Worm (Caenorhabditis elegans): Measurements from ENCODE around the gene pals-23.
A peak's percentile ranks its signal among the peaks of the same experiment; 100 is the strongest.

Gene pals-23

ce11 chrIII:94759-95330 is 29.7 kb upstream of the pals-23 start, which contains the start of gene pat-4:
pat-4 (minus strand) TSS chrIII:94809.
- TF ChIP-seq ceh-30 (tag; optimal IDR thresholded peaks at IDR 0.05) (no peak), hlh-6 (tag; optimal IDR thresholded peaks at IDR 0.05) (peak; percentile 55), nhr-232 (tag; optimal IDR thresholded peaks at IDR 0.05) (no peak), ceh-19 (GFP tag; optimal IDR thresholded peaks at IDR 0.05) (peak; percentile 53), ref-2 (tag; optimal IDR thresholded peaks at IDR 0.05) (peak; percentile 45), ceh-34 (tag; optimal IDR thresholded peaks at IDR 0.05) (peak; percentile 59), Y22D7AL.16 (tag; optimal IDR thresholded peaks at IDR 0.05) (no peak), nfya-1 (tag; optimal IDR thresholded peaks at IDR 0.05) (peak; percentile 24), unc-55 (GFP tag; optimal IDR thresholded peaks at IDR 0.05) (no peak), tbx-2 (tag; optimal IDR thresholded peaks at IDR 0.05) (peak; percentile 51), ztf-16 (tag; optimal IDR thresholded peaks at IDR 0.05) (no peak), rnt-1 (tag; optimal IDR thresholded peaks at IDR 0.05) (peak; percentile 3), unc-3 (GFP tag; conservative IDR thresholded peaks at IDR 0.05) (no peak), unc-3 (tag; optimal IDR thresholded peaks at IDR 0.05) (no peak), sox-2 (GFP tag; IDR thresholded peaks at IDR 0.05) (peak; percentile 48), ceh-2 (tag; optimal IDR thresholded peaks at IDR 0.05) (peak; percentile 16)

ce11 chrIII:96196-96595 is 28.4 kb upstream of the pals-23 start:
- TF ChIP-seq ceh-34 (tag; optimal IDR thresholded peaks at IDR 0.05) (peak; percentile 60), elt-2 (tag; optimal IDR thresholded peaks at IDR 0.05) (no peak), F13H6.1 (tag; optimal IDR thresholded peaks at IDR 0.05) (no peak), C08G9.2 (tag; optimal IDR thresholded peaks at IDR 0.05) (peak; percentile 38), ceh-2 (tag; optimal IDR thresholded peaks at IDR 0.05) (peak; percentile 15), sox-4 (tag; optimal IDR thresholded peaks at IDR 0.05) (no peak), K09A11.1 (tag; optimal IDR thresholded peaks at IDR 0.05; ENCODE audit: insufficient read depth) (no peak), sdc-2 (tag; optimal IDR thresholded peaks at IDR 0.05) (no peak), ttx-3 (tag; optimal IDR thresholded peaks at IDR 0.05) (no peak), ceh-19 (GFP tag; optimal IDR thresholded peaks at IDR 0.05) (no peak), pat-9 (tag; optimal IDR thresholded peaks at IDR 0.05) (peak; percentile 59), rnt-1 (tag; optimal IDR thresholded peaks at IDR 0.05) (no peak), hlh-8 (tag; optimal IDR thresholded peaks at IDR 0.05) (no peak), nhr-232 (tag; optimal IDR thresholded peaks at IDR 0.05) (no peak), ceh-31 (tag; optimal IDR thresholded peaks at IDR 0.05) (peak; percentile 15), zip-5 (tag; optimal IDR thresholded peaks at IDR 0.05) (no peak), dve-1 (tag; optimal IDR thresholded peaks at IDR 0.05) (peak; percentile 56), T23F11.4 (GFP tag; optimal IDR thresholded peaks at IDR 0.05) (no peak), mec-3 (tag; optimal IDR thresholded peaks at IDR 0.05; ENCODE audit: borderline replicate concordance) (no peak), pros-1 (tag; optimal IDR thresholded peaks at IDR 0.05) (no peak), ceh-18 (tag; optimal IDR thresholded peaks at IDR 0.05) (peak; percentile 58), ets-4 (tag; optimal IDR thresholded peaks at IDR 0.05) (no peak), npax-4 (tag; optimal IDR thresholded peaks at IDR 0.05) (no peak), odd-2 (tag; optimal IDR thresholded peaks at IDR 0.05) (no peak), nfya-1 (tag; optimal IDR thresholded peaks at IDR 0.05) (peak; percentile 30), lim-6 (tag; optimal IDR thresholded peaks at IDR 0.05) (no peak), hlh-15 (tag; optimal IDR thresholded peaks at IDR 0.05) (no peak), dmd-4 (tag; optimal IDR thresholded peaks at IDR 0.05; ENCODE audit: borderline replicate concordance) (no peak), eyg-1 (tag; optimal IDR thresholded peaks at IDR 0.05) (no peak), nhr-11 (tag; optimal IDR thresholded peaks at IDR 0.05) (no peak), pha-2 (tag; optimal IDR thresholded peaks at IDR 0.05) (no peak), ceh-6 (GFP tag; optimal IDR thresholded peaks at IDR 0.05) (no peak), ceh-48 (tag; optimal IDR thresholded peaks at IDR 0.05) (no peak), ceh-30 (tag; optimal IDR thresholded peaks at IDR 0.05) (peak; percentile 21), fkh-10 (GFP tag; optimal IDR thresholded peaks at IDR 0.05) (no peak), ahr-1 (tag; optimal IDR thresholded peaks at IDR 0.05) (no peak), tbx-2 (tag; optimal IDR thresholded peaks at IDR 0.05) (peak; percentile 46), ztf-16 (tag; optimal IDR thresholded peaks at IDR 0.05) (no peak), fax-1 (tag; optimal IDR thresholded peaks at IDR 0.05) (no peak), ama-1 (optimal IDR thresholded peaks at IDR 0.05) (no peak), K02D7.2 (tag; optimal IDR thresholded peaks at IDR 0.05) (no peak), Y22D7AL.16 (tag; optimal IDR thresholded peaks at IDR 0.05) (no peak), pag-3 (tag; optimal IDR thresholded peaks at IDR 0.05; ENCODE audit: borderline replicate concordance) (no peak), ref-2 (tag; optimal IDR thresholded peaks at IDR 0.05) (peak; percentile 15), unc-55 (GFP tag; optimal IDR thresholded peaks at IDR 0.05) (peak; percentile 55)

Measured in whole organism, late embryonic.